Fruit fly (Drosophila melanogaster) whole organism, adult: ENCODE measurements around the gene dpp.

Experiments used
- CG11617 ChIP-seq: fragments of 200-800 bp; sonication (Bioruptor generic); optimal IDR thresholded peaks from 2 replicates; lab custom pipeline; 2017; ENCODE audit warnings: mild to moderate bottlenecking, missing biosample characterization, missing genetic modification reagents, missing genetic modification characterization
- CG12768 ChIP-seq: fragments of 200-800 bp; sonication (Bioruptor generic); optimal IDR thresholded peaks from 2 replicates; lab custom pipeline; 2017; ENCODE audit warnings: missing biosample characterization, missing genetic modification characterization, mild to moderate bottlenecking, moderate library complexity, missing genetic modification reagents
- CG33017 ChIP-seq: fragments of 200-800 bp; sonication (Bioruptor generic); optimal IDR thresholded peaks from 2 replicates; lab custom pipeline; 2018; ENCODE audit warnings: missing biosample characterization, mild to moderate bottlenecking, missing genetic modification characterization, moderate library complexity
- CG7045 ChIP-seq: fragments of 200-800 bp; sonication (Bioruptor generic); optimal IDR thresholded peaks from 2 replicates; lab custom pipeline; 2017; ENCODE audit warnings: missing biosample characterization, mild to moderate bottlenecking, missing genetic modification characterization
- CG7101 ChIP-seq: fragments of 200-800 bp; sonication (Bioruptor generic); optimal IDR thresholded peaks from 2 replicates; lab custom pipeline; 2018; ENCODE audit warnings: missing biosample characterization, mild to moderate bottlenecking, missing genetic modification characterization, moderate library complexity
- Hr96 ChIP-seq: fragments of 200-800 bp; sonication (Bioruptor generic); optimal IDR thresholded peaks from 2 replicates; lab custom pipeline; 2016; ENCODE audit warnings: missing biosample characterization, missing genetic modification characterization
- Mnt ChIP-seq: fragments of 200-800 bp; sonication (Bioruptor generic); optimal IDR thresholded peaks from 2 replicates; lab custom pipeline; 2016; ENCODE audit warnings: missing biosample characterization, mild to moderate bottlenecking, missing genetic modification characterization
- bab1 ChIP-seq: fragments of 200-800 bp; sonication (Bioruptor generic); optimal IDR thresholded peaks from 3 replicates; lab custom pipeline; 2019; ENCODE audit warnings: missing biosample characterization, mild to moderate bottlenecking, missing genetic modification characterization, moderate library complexity
- pad ChIP-seq: fragments of 200-800 bp; sonication (Bioruptor generic); optimal IDR thresholded peaks from 3 replicates; lab custom pipeline; 2017; ENCODE audit warnings: missing biosample characterization, missing genetic modification characterization, mild to moderate bottlenecking, moderate library complexity, missing genetic modification reagents
- tj ChIP-seq: fragments of 200-800 bp; sonication (Bioruptor generic); optimal IDR thresholded peaks from 3 replicates; lab custom pipeline; 2017; ENCODE audit warnings: missing biosample characterization, mild to moderate bottlenecking, missing genetic modification characterization, moderate library complexity
- toe ChIP-seq: fragments of 200-800 bp; sonication (Bioruptor generic); optimal IDR thresholded peaks from 2 replicates; lab custom pipeline; 2016; ENCODE audit warnings: missing biosample characterization, missing genetic modification characterization

DNA sequence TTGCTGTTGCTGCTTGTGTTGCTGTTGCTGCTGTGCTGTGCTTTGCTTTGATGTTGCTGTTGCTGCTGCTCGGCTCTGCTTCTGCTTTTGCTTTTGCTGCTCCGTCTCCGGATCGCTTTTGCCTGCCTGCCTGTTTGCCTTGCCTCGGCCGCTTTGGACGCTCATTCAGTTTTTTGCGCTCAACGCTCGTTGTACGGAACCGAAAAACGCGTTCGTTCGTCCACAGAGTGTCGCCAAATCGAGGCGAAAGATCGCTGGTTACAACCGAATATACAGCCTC, at the start of gene dpp:
- TF ChIP-seq CG12768 (GFP tag; lab: Kevin White, UChicago): no peak
- TF ChIP-seq Hr96: no peak
- no peak for TF ChIP-seq Mnt (GFP tag; lab: Kevin White, UChicago)
- no peak for TF ChIP-seq pad
- TF ChIP-seq toe (GFP tag; lab: Kevin White, UChicago): no peak
- TF ChIP-seq bab1 (GFP tag; lab: Kevin White, UChicago): no peak
- no peak for TF ChIP-seq CG7045 (GFP tag; lab: Kevin White, UChicago)
- no peak for TF ChIP-seq CG33017 (tag; lab: Kevin White, UChicago)
- no peak for TF ChIP-seq tj
- TF ChIP-seq CG7101 (tag; lab: Kevin White, UChicago): no peak
- TF ChIP-seq CG11617 (GFP tag; lab: Kevin White, UChicago): no peak
